Fruit fly (Drosophila melanogaster) whole organism, embryonic: ENCODE measurements around the gene CG46463.

Experiments
- Awh ChIP-seq: fragments of 200-800 bp; sonication (Bioruptor generic); IDR thresholded peaks from 2 replicates; pipeline ENCODE4, ENCODE4 v1.3.6; 2022; ENCODE audit warnings: missing biosample characterization, missing genetic modification characterization
- B-H2 ChIP-seq: fragments of 200-800 bp; sonication (Bioruptor generic); optimal IDR thresholded peaks from 2 replicates; lab custom pipeline; 2018; ENCODE audit warnings: missing biosample characterization, mild to moderate bottlenecking, missing genetic modification characterization
- C15 ChIP-seq: fragments of 200-800 bp; sonication (Bioruptor generic); IDR thresholded peaks from 3 replicates; pipeline ENCODE4 v1.3.6; 2022; ENCODE audit warnings: missing biosample characterization, missing genetic modification characterization
- CG11560 ChIP-seq: fragments of 200-800 bp; sonication (Bioruptor generic); IDR thresholded peaks from 3 replicates; pipeline ENCODE4 v1.3.6; 2022; ENCODE audit warnings: missing biosample characterization, missing genetic modification characterization
- CG12744 ChIP-seq: fragments of 200-800 bp; sonication (Bioruptor generic); optimal IDR thresholded peaks from 2 replicates; lab custom pipeline; 2016; ENCODE audit warnings: missing biosample characterization, missing genetic modification characterization
- CG14014 ChIP-seq: fragments of 200-800 bp; sonication (Bioruptor generic); IDR thresholded peaks from 2 replicates; pipeline ENCODE4 v1.3.6; 2022; ENCODE audit warnings: missing biosample characterization, missing genetic modification characterization
- CG14441 ChIP-seq: fragments of 200-800 bp; sonication (Bioruptor generic); IDR thresholded peaks from 2 replicates; pipeline ENCODE4 v1.3.6; 2022; ENCODE audit warnings: missing biosample characterization, missing genetic modification characterization
- CG17385 ChIP-seq: fragments of 200-800 bp; sonication (Bioruptor generic); optimal IDR thresholded peaks from 3 replicates; lab custom pipeline; 2018; ENCODE audit warnings: missing biosample characterization, mild to moderate bottlenecking, missing genetic modification characterization
- CG2129 ChIP-seq: fragments of 200-800 bp; sonication (Bioruptor generic); IDR thresholded peaks from 2 replicates; pipeline ENCODE4 v1.3.6; 2022; ENCODE audit warnings: missing biosample characterization, missing genetic modification characterization; ENCODE audit not compliant: partially characterized antibody
- CG2875 ChIP-seq: fragments of 200-800 bp; sonication (Bioruptor generic); optimal IDR thresholded peaks from 2 replicates; lab custom pipeline; 2017; ENCODE audit warnings: missing biosample characterization, mild to moderate bottlenecking, missing genetic modification characterization, missing genetic modification reagents
- CG31388 ChIP-seq: fragments of 200-800 bp; sonication (Bioruptor generic); optimal IDR thresholded peaks from 2 replicates; lab custom pipeline; 2016; ENCODE audit warnings: missing biosample characterization, missing genetic modification characterization
- CG3995 ChIP-seq: fragments of 200-800 bp; sonication (Bioruptor generic); optimal IDR thresholded peaks from 3 replicates; lab custom pipeline; 2016; ENCODE audit warnings: missing biosample characterization, missing genetic modification characterization
- CG6813 ChIP-seq: fragments of 200-800 bp; sonication (Bioruptor generic); optimal IDR thresholded peaks from 2 replicates; lab custom pipeline; 2017; ENCODE audit warnings: missing biosample characterization, missing genetic modification characterization, mild to moderate bottlenecking, moderate library complexity, missing genetic modification reagents
- CG7357 ChIP-seq: fragments of 200-800 bp; sonication (Bioruptor generic); IDR thresholded peaks from 3 replicates; pipeline ENCODE4 v1.3.6; 2022; ENCODE audit warnings: missing biosample characterization, missing genetic modification characterization
- CG8359 ChIP-seq: fragments of 200-800 bp; sonication (Bioruptor generic); optimal IDR thresholded peaks from 2 replicates; lab custom pipeline; 2017; ENCODE audit warnings: missing biosample characterization, mild to moderate bottlenecking, missing genetic modification characterization, borderline replicate concordance
- CG9437 ChIP-seq: fragments of 200-800 bp; sonication (Bioruptor generic); optimal IDR thresholded peaks from 2 replicates; lab custom pipeline; 2018; ENCODE audit warnings: missing biosample characterization, mild to moderate bottlenecking, missing genetic modification characterization
- Ets65A ChIP-seq: fragments of 200-800 bp; sonication (Bioruptor generic); peaks from one replicate; lab custom pipeline; 2016; ENCODE audit warnings: missing biosample characterization, missing genetic modification characterization
- HLHmδ ChIP-seq: fragments of 200-800 bp; sonication (Bioruptor generic); optimal IDR thresholded peaks from 2 replicates; lab custom pipeline; 2018; ENCODE audit warnings: missing biosample characterization, mild to moderate bottlenecking, missing genetic modification characterization, moderate library complexity
- Hmr ChIP-seq: fragments of 200-800 bp; sonication (Bioruptor generic); optimal IDR thresholded peaks from 3 replicates; lab custom pipeline; 2017; ENCODE audit warnings: mild to moderate bottlenecking, missing biosample characterization, missing genetic modification reagents, missing genetic modification characterization
- Hr39 ChIP-seq: fragments of >200 bp; optimal IDR thresholded peaks from 2 replicates; lab custom pipeline; 2017
- Lim3 ChIP-seq: fragments of 200-800 bp; sonication (Bioruptor generic); IDR thresholded peaks from 2 replicates; pipeline ENCODE4 v1.3.6; 2022; ENCODE audit warnings: missing biosample characterization, missing genetic modification characterization
- Lpt ChIP-seq: fragments of >200 bp; optimal IDR thresholded peaks from 2 replicates; lab custom pipeline; 2018; ENCODE audit warnings: missing biosample characterization, missing genetic modification characterization
- Max ChIP-seq: fragments of 200-800 bp; sonication (Bioruptor generic); optimal IDR thresholded peaks from 2 replicates; lab custom pipeline; 2016; ENCODE audit warnings: missing biosample characterization, mild to moderate bottlenecking, missing genetic modification characterization
- Sin3A ChIP-seq: fragments of >200 bp; optimal IDR thresholded peaks from 2 replicates; lab custom pipeline; 2018
- Six4 ChIP-seq: fragments of 200-800 bp; sonication (Bioruptor generic); optimal IDR thresholded peaks from 2 replicates; lab custom pipeline; 2016; ENCODE audit warnings: missing biosample characterization, missing genetic modification characterization
- Usf ChIP-seq: fragments of 200-800 bp; sonication (Bioruptor generic); optimal IDR thresholded peaks from 2 replicates; lab custom pipeline; 2017; ENCODE audit warnings: missing genotype, missing biosample characterization, missing genetic modification characterization
- btn ChIP-seq: fragments of 200-800 bp; sonication (Bioruptor generic); optimal IDR thresholded peaks from 2 replicates; lab custom pipeline; 2016; ENCODE audit warnings: missing biosample characterization, missing genetic modification characterization
- cad ChIP-seq: fragments of >200 bp; optimal IDR thresholded peaks from 2 replicates; lab custom pipeline; 2017; ENCODE audit warnings: missing biosample characterization, missing genetic modification characterization
- ftz-f1 ChIP-seq: fragments of 200-800 bp; sonication (Bioruptor generic); optimal IDR thresholded peaks from 2 replicates; lab custom pipeline; 2016; ENCODE audit warnings: missing biosample characterization, missing genetic modification characterization
- gfzf ChIP-seq: fragments of 200-800 bp; sonication (Bioruptor generic); optimal IDR thresholded peaks from 2 replicates; lab custom pipeline; 2016; ENCODE audit warnings: missing biosample characterization, mild to moderate bottlenecking, missing genetic modification characterization, moderate library complexity
- gro ChIP-seq: fragments of 200-800 bp; sonication (Bioruptor generic); optimal IDR thresholded peaks from 2 replicates; lab custom pipeline; 2016; ENCODE audit warnings: missing biosample characterization, missing genetic modification characterization
- gsb-n ChIP-seq: fragments of 200-800 bp; sonication (Bioruptor generic); optimal IDR thresholded peaks from 3 replicates; lab custom pipeline; 2018; ENCODE audit warnings: missing biosample characterization, mild to moderate bottlenecking, missing genetic modification characterization
- jigr1 ChIP-seq: fragments of 200-800 bp; sonication (Bioruptor generic); IDR thresholded peaks from 3 replicates; pipeline ENCODE4 v1.3.6; 2022; ENCODE audit warnings: missing biosample characterization, missing genetic modification characterization
- lola ChIP-seq, 3 experiments: fragments of >200 bp in 2 of 3; fragments of 200-800 bp in 1 of 3; sonication (Bioruptor generic) in 1 of 3; optimal IDR thresholded peaks; 2 replicates each; lab custom pipeline; 2017 to 2019; ENCODE audit warnings: missing biosample characterization in 3 of 3, missing genetic modification characterization in 3 of 3, mild to moderate bottlenecking in 1 of 3, moderate library complexity in 1 of 3
- nmo ChIP-seq: fragments of 200-800 bp; sonication (Bioruptor generic); optimal IDR thresholded peaks from 2 replicates; lab custom pipeline; 2018; ENCODE audit warnings: missing biosample characterization, mild to moderate bottlenecking, missing genetic modification characterization, moderate library complexity
- oc ChIP-seq: fragments of 200-800 bp; sonication (Bioruptor generic); optimal IDR thresholded peaks from 2 replicates; lab custom pipeline; 2018; ENCODE audit warnings: missing biosample characterization, mild to moderate bottlenecking, missing genetic modification characterization, moderate library complexity
- p53 ChIP-seq: fragments of 200-800 bp; sonication (Bioruptor generic); optimal IDR thresholded peaks from 2 replicates; lab custom pipeline; 2016; ENCODE audit warnings: missing biosample characterization, missing genetic modification characterization
- prd ChIP-seq, 3 experiments: fragments of >200 bp in 2 of 3; fragments of 200-800 bp in 1 of 3; sonication (Bioruptor generic) in 1 of 3; optimal IDR thresholded peaks in 2 of 3; IDR thresholded peaks in 1 of 3; 2 replicates in 2 of 3; 3 replicates in 1 of 3; pipeline versions ENCODE4 v1.3.6 to Lab custom; 2017 to 2022; ENCODE audit warnings: missing biosample characterization in 1 of 3, missing genetic modification characterization in 1 of 3
- ro ChIP-seq: fragments of 200-800 bp; sonication (Bioruptor generic); IDR thresholded peaks from 2 replicates; pipeline ENCODE4 v1.3.6; 2022; ENCODE audit warnings: missing biosample characterization, missing genetic modification characterization
- sd ChIP-seq: fragments of 200-800 bp; sonication (Bioruptor generic); optimal IDR thresholded peaks from 3 replicates; lab custom pipeline; 2018; ENCODE audit warnings: missing biosample characterization, mild to moderate bottlenecking, missing genetic modification characterization, moderate library complexity
- slou ChIP-seq: fragments of 200-800 bp; sonication (Bioruptor generic); optimal IDR thresholded peaks from 3 replicates; lab custom pipeline; 2016; ENCODE audit warnings: missing biosample characterization, missing genetic modification characterization
- sna ChIP-seq: fragments of 200-800 bp; sonication (Bioruptor generic); IDR thresholded peaks from 2 replicates; pipeline ENCODE4 v1.3.6; 2022; ENCODE audit warnings: missing biosample characterization, missing genetic modification characterization; ENCODE audit not compliant: partially characterized antibody
- so ChIP-seq: fragments of 200-800 bp; sonication (Bioruptor generic); IDR thresholded peaks from 3 replicates; pipeline ENCODE4 v1.3.6; 2022; ENCODE audit warnings: missing biosample characterization, missing genetic modification characterization
- sob ChIP-seq: fragments of 200-800 bp; sonication (Bioruptor generic); IDR thresholded peaks from 2 replicates; pipeline ENCODE4 v1.3.6; 2022; ENCODE audit warnings: missing biosample characterization, missing genetic modification characterization
- tgo ChIP-seq: fragments of 200-800 bp; sonication (Bioruptor generic); IDR thresholded peaks from 3 replicates; pipeline ENCODE4 v1.3.6; 2022; ENCODE audit warnings: missing biosample characterization, missing genetic modification characterization
- tio ChIP-seq: fragments of 200-800 bp; sonication (Bioruptor generic); optimal IDR thresholded peaks from 2 replicates; lab custom pipeline; 2017; ENCODE audit warnings: missing biosample characterization, missing genetic modification characterization, inconsistent platforms
- vvl ChIP-seq: fragments of 200-800 bp; sonication (Bioruptor generic); IDR thresholded peaks from 2 replicates; pipeline ENCODE4 v1.3.6; 2022; ENCODE audit warnings: missing biosample characterization, missing genetic modification characterization
- yki ChIP-seq: fragments of >200 bp; optimal IDR thresholded peaks from 3 replicates; lab custom pipeline; 2018
- zfh1 ChIP-seq: fragments of 200-800 bp; sonication (Bioruptor generic); IDR thresholded peaks from 3 replicates; pipeline ENCODE4 v1.3.6; 2022; ENCODE audit warnings: missing biosample characterization, missing genetic modification characterization

CG46463 gene

dm6 chr3L:3418207-3419086 is 42.7 kb upstream of the CG46463 start (continued):
- TF ChIP-seq oc (tag; lab: Kevin White, UChicago) = peak; percentile 28
- peak; percentile 42; the same call in 1 of the 3 replicates for TF ChIP-seq jigr1 (GFP tag; lab: Robert Waterston, UW)
- TF ChIP-seq p53 (GFP tag; lab: Kevin White, UChicago) = no peak
- TF ChIP-seq Lpt (GFP tag; lab: Kevin White, UChicago) = no peak
- TF ChIP-seq CG14441 (GFP tag; lab: Robert Waterston, UW) = peak; percentile 89
- peak; percentile 36 for TF ChIP-seq slou
- no peak for TF ChIP-seq sna (GFP tag; lab: Robert Waterston, UW)
- TF ChIP-seq CG9437 (GFP tag; lab: Kevin White, UChicago) = peak; percentile 39
- TF ChIP-seq prd (optimal IDR thresholded peaks at IDR 0.05; lab: Kevin White, UChicago) = no peak
- TF ChIP-seq prd (GFP tag; IDR thresholded peaks at IDR 0.05; lab: Robert Waterston, UW) = peak; percentile 80
- no peak for TF ChIP-seq CG31388 (GFP tag; lab: Kevin White, UChicago)
- TF ChIP-seq Sin3A (lab: Kevin White, UChicago) = no peak
- peak; percentile 48 for TF ChIP-seq CG17385 (GFP tag; lab: Kevin White, UChicago)
- TF ChIP-seq Usf (GFP tag; lab: Kevin White, UChicago) = peak; percentile 21
- TF ChIP-seq CG14014 (GFP tag; lab: Robert Waterston, UW) = peak; percentile 90
- peak; percentile 77 for TF ChIP-seq Hmr (GFP tag; lab: Kevin White, UChicago)
- peak; percentile 30 for TF ChIP-seq gsb-n
- TF ChIP-seq tgo (GFP tag; lab: Robert Waterston, UW) = peak; percentile 80
- peak; percentile 52; the same call in 1 of the 3 replicates for TF ChIP-seq CG11560 (tag; lab: Robert Waterston, UW)
- TF ChIP-seq so = peak; percentile 83
- no peak for TF ChIP-seq gfzf (GFP tag; lab: Kevin White, UChicago)
- TF ChIP-seq gro (GFP tag; lab: Kevin White, UChicago) = peak; percentile 80
- TF ChIP-seq C15 = peak; percentile 71; the same call in 2 of the 3 replicates
- TF ChIP-seq sd (tag; lab: Kevin White, UChicago) = peak; percentile 97
- peak; percentile 26; the same call in 1 of the 2 replicates for TF ChIP-seq Lim3 (GFP tag; lab: Robert Waterston, UW)
- TF ChIP-seq Hr39 (lab: Kevin White, UChicago) = no peak
- TF ChIP-seq lola (GFP tag; optimal IDR thresholded peaks at IDR 0.05; lab: Kevin White, UChicago) = peak in 1 of 3 experiments; percentile 8
- TF ChIP-seq tio (GFP tag; lab: Kevin White, UChicago) = peak; percentile 9
- peak; percentile 57 for TF ChIP-seq zfh1 (GFP tag; lab: Robert Waterston, UW)
- no peak for TF ChIP-seq yki
- TF ChIP-seq sob (GFP tag; lab: Robert Waterston, UW) = peak; percentile 82
- peak; percentile 19 for TF ChIP-seq ftz-f1
- no peak for TF ChIP-seq ro
- peak; percentile 24 for TF ChIP-seq CG3995 (GFP tag; lab: Kevin White, UChicago)
- TF ChIP-seq CG7357 = peak; percentile 47; the same call in 2 of the 3 replicates
- TF ChIP-seq CG12744 (GFP tag; lab: Kevin White, UChicago) = peak; percentile 1
- TF ChIP-seq B-H2 (GFP tag; lab: Kevin White, UChicago) = peak; percentile 95
- TF ChIP-seq CG6813 = peak; percentile 80
- peak; percentile 93 for TF ChIP-seq Ets65A
- peak; percentile 66; the same call in 1 of the 2 replicates for TF ChIP-seq Awh (GFP tag; lab: Robert Waterston, UW)
- no peak for TF ChIP-seq cad (GFP tag; lab: Kevin White, UChicago)
- TF ChIP-seq vvl (GFP tag; lab: Robert Waterston, UW) = peak; percentile 86
- TF ChIP-seq CG2875 (GFP tag; lab: Kevin White, UChicago) = peak; percentile 41
- peak; percentile 88 for TF ChIP-seq HLHmδ
- peak; percentile 40 for TF ChIP-seq btn
- TF ChIP-seq CG2129 = no peak
- TF ChIP-seq nmo (GFP tag; lab: Kevin White, UChicago) = peak; percentile 51
- peak; percentile 6 for TF ChIP-seq Max (GFP tag; lab: Kevin White, UChicago)
- no peak for TF ChIP-seq CG8359 (GFP tag; lab: Kevin White, UChicago)
- TF ChIP-seq Six4 = no peak
